Fruit fly (Drosophila melanogaster) whole organism, prepupa: Measurements from ENCODE around the gene Gr9a.

Source experiments
- Blimp-1 ChIP-seq: fragments of 200-800 bp; sonication (Bioruptor generic); optimal IDR thresholded peaks from 3 replicates; lab custom pipeline; 2017; ENCODE audit warnings: missing biosample characterization, missing genetic modification characterization, mild to moderate bottlenecking, moderate library complexity, missing genetic modification reagents
- CG10669 ChIP-seq: fragments of 200-800 bp; sonication (Bioruptor generic); optimal IDR thresholded peaks from 3 replicates; lab custom pipeline; 2018; ENCODE audit warnings: missing biosample characterization, mild to moderate bottlenecking, missing genetic modification characterization, moderate library complexity
- CG11294 ChIP-seq: fragments of 200-800 bp; sonication (Bioruptor generic); IDR thresholded peaks from 2 replicates; pipeline ENCODE4 v1.3.6; 2022; ENCODE audit warnings: missing biosample characterization, missing genetic modification characterization
- CG15336 ChIP-seq: fragments of 200-800 bp; sonication (Bioruptor generic); IDR thresholded peaks from 2 replicates; pipeline ENCODE4 v1.3.6; 2022; ENCODE audit warnings: missing biosample characterization, missing genetic modification characterization
- CG1621 ChIP-seq: fragments of 200-800 bp; sonication (Bioruptor generic); optimal IDR thresholded peaks from 3 replicates; lab custom pipeline; 2018; ENCODE audit warnings: missing biosample characterization, mild to moderate bottlenecking, missing genetic modification characterization
- CG16779 ChIP-seq: fragments of 200-800 bp; sonication (Bioruptor generic); optimal IDR thresholded peaks from 3 replicates; lab custom pipeline; 2017; ENCODE audit warnings: missing biosample characterization, mild to moderate bottlenecking, missing genetic modification characterization
- CG3032 ChIP-seq: fragments of 200-800 bp; optimal IDR thresholded peaks from 2 replicates; lab custom pipeline; 2019; ENCODE audit warnings: missing biosample characterization, mild to moderate bottlenecking, missing genetic modification characterization, moderate library complexity
- CG31627 ChIP-seq: fragments of 200-800 bp; sonication (Bioruptor generic); optimal IDR thresholded peaks from 3 replicates; lab custom pipeline; 2016; ENCODE audit warnings: missing biosample characterization, missing genetic modification characterization
- CG32006 ChIP-seq: fragments of 200-800 bp; sonication (Bioruptor generic); optimal IDR thresholded peaks from 3 replicates; lab custom pipeline; 2017; ENCODE audit warnings: missing biosample characterization, mild to moderate bottlenecking, missing genetic modification characterization
- CG34406 ChIP-seq: fragments of 200-800 bp; sonication (Bioruptor generic); optimal IDR thresholded peaks from 3 replicates; lab custom pipeline; 2016; ENCODE audit warnings: missing biosample characterization, missing genetic modification characterization
- CG3919 ChIP-seq: fragments of 200-800 bp; sonication (Bioruptor generic); optimal IDR thresholded peaks from 3 replicates; lab custom pipeline; 2016; ENCODE audit warnings: missing biosample characterization, missing genetic modification characterization
- CG4318 ChIP-seq: fragments of 200-800 bp; sonication (Bioruptor generic); optimal IDR thresholded peaks from 3 replicates; lab custom pipeline; 2017; ENCODE audit warnings: missing biosample characterization, mild to moderate bottlenecking, missing genetic modification characterization
- CG6163 ChIP-seq: fragments of 200-800 bp; sonication (Bioruptor generic); IDR thresholded peaks from 3 replicates; pipeline ENCODE4 v1.3.6; 2022; ENCODE audit warnings: missing biosample characterization, missing genetic modification characterization
- CG6792 ChIP-seq: fragments of 200-800 bp; sonication (Bioruptor generic); optimal IDR thresholded peaks from 3 replicates; lab custom pipeline; 2016; ENCODE audit warnings: missing biosample characterization, missing genetic modification characterization
- CG6808 ChIP-seq: fragments of 200-800 bp; sonication (Bioruptor generic); optimal IDR thresholded peaks from 3 replicates; lab custom pipeline; 2017; ENCODE audit warnings: missing biosample characterization, missing genetic modification characterization, mild to moderate bottlenecking, moderate library complexity, missing genetic modification reagents
- CG6854 ChIP-seq: fragments of 200-800 bp; sonication (Bioruptor generic); optimal IDR thresholded peaks from 2 replicates; lab custom pipeline; 2017; ENCODE audit warnings: missing biosample characterization, mild to moderate bottlenecking, missing genetic modification characterization
- CG8119 ChIP-seq: fragments of 200-800 bp; sonication (Bioruptor generic); IDR thresholded peaks from 3 replicates; pipeline ENCODE4 v1.3.6; 2022; ENCODE audit warnings: missing biosample characterization, missing genetic modification characterization
- CG8632 ChIP-seq: fragments of 200-800 bp; sonication (Bioruptor generic); optimal IDR thresholded peaks from 3 replicates; lab custom pipeline; 2016; ENCODE audit warnings: missing biosample characterization, missing genetic modification characterization
- CG9139 ChIP-seq: fragments of 200-800 bp; sonication (Bioruptor generic); optimal IDR thresholded peaks from 3 replicates; lab custom pipeline; 2017; ENCODE audit warnings: missing biosample characterization, mild to moderate bottlenecking, missing genetic modification characterization
- Eip75B ChIP-seq: fragments of 200-800 bp; sonication (Bioruptor generic); optimal IDR thresholded peaks from 3 replicates; lab custom pipeline; 2016; ENCODE audit warnings: missing biosample characterization, missing genetic modification characterization
- Eip78C ChIP-seq: fragments of 200-800 bp; sonication (Bioruptor generic); peaks from one replicate; lab custom pipeline; 2016; ENCODE audit warnings: missing biosample characterization, missing genetic modification characterization
- Eip93F ChIP-seq: fragments of 200-800 bp; sonication (Bioruptor generic); optimal IDR thresholded peaks from 2 replicates; lab custom pipeline; 2016; ENCODE audit warnings: missing biosample characterization, mild to moderate bottlenecking, missing genetic modification characterization
- Ets21C ChIP-seq: fragments of 200-800 bp; sonication (Bioruptor generic); optimal IDR thresholded peaks from 3 replicates; lab custom pipeline; 2016; ENCODE audit warnings: missing biosample characterization, missing genetic modification characterization
- Ets96B ChIP-seq: fragments of 200-800 bp; optimal IDR thresholded peaks from 2 replicates; lab custom pipeline; 2019; ENCODE audit warnings: missing biosample characterization, mild to moderate bottlenecking, missing genetic modification characterization, moderate library complexity
- Gug ChIP-seq: fragments of 200-800 bp; sonication (Bioruptor generic); IDR thresholded peaks from 2 replicates; pipeline ENCODE4 v1.3.6; 2022; ENCODE audit warnings: missing biosample characterization, missing genetic modification characterization
- Hr38 ChIP-seq: sonication (Bioruptor generic); optimal IDR thresholded peaks from 2 replicates; lab custom pipeline; 2016; ENCODE audit warnings: missing biosample characterization, missing genetic modification characterization
- Hr4 ChIP-seq: fragments of 200-800 bp; sonication (Bioruptor generic); optimal IDR thresholded peaks from 3 replicates; lab custom pipeline; 2016; ENCODE audit warnings: missing biosample characterization, missing genetic modification characterization
- Lpt ChIP-seq: fragments of 200-800 bp; sonication (Bioruptor generic); optimal IDR thresholded peaks from 3 replicates; lab custom pipeline; 2016; ENCODE audit warnings: missing biosample characterization, missing genetic modification characterization
- Met ChIP-seq: fragments of 200-800 bp; sonication (Bioruptor generic); optimal IDR thresholded peaks from 3 replicates; lab custom pipeline; 2016; ENCODE audit warnings: missing biosample characterization, missing genetic modification characterization
- OdsH ChIP-seq: fragments of 200-800 bp; sonication (Bioruptor generic); optimal IDR thresholded peaks from 3 replicates; lab custom pipeline; 2016; ENCODE audit warnings: missing biosample characterization, missing genetic modification characterization
- Smox ChIP-seq: fragments of 200-800 bp; sonication (Bioruptor generic); optimal IDR thresholded peaks from 3 replicates; lab custom pipeline; 2016; ENCODE audit warnings: missing biosample characterization, missing genetic modification characterization
- Sox102F ChIP-seq: fragments of 200-800 bp; sonication (Bioruptor generic); optimal IDR thresholded peaks from 2 replicates; lab custom pipeline; 2016; ENCODE audit warnings: missing biosample characterization, mild to moderate bottlenecking, missing genetic modification characterization
- Sox14 ChIP-seq: fragments of 200-800 bp; sonication (Bioruptor generic); optimal IDR thresholded peaks from 3 replicates; lab custom pipeline; 2016; ENCODE audit warnings: missing biosample characterization, missing genetic modification characterization
- Sox15 ChIP-seq: fragments of 200-800 bp; sonication (Bioruptor generic); optimal IDR thresholded peaks from 3 replicates; lab custom pipeline; 2016; ENCODE audit warnings: missing biosample characterization, missing genetic modification characterization
- achi ChIP-seq: fragments of 200-800 bp; sonication (Bioruptor generic); optimal IDR thresholded peaks from 3 replicates; lab custom pipeline; 2016; ENCODE audit warnings: missing biosample characterization, missing genetic modification characterization
- acj6 ChIP-seq: fragments of 200-800 bp; sonication (Bioruptor generic); optimal IDR thresholded peaks from 3 replicates; lab custom pipeline; 2016; ENCODE audit warnings: missing biosample characterization, missing genetic modification characterization
- cyc ChIP-seq: fragments of 200-800 bp; sonication (Bioruptor generic); optimal IDR thresholded peaks from 3 replicates; lab custom pipeline; 2016; ENCODE audit warnings: missing biosample characterization, missing genetic modification characterization
- dac ChIP-seq: fragments of 200-800 bp; sonication (Bioruptor generic); optimal IDR thresholded peaks from 2 replicates; lab custom pipeline; 2017; ENCODE audit warnings: missing biosample characterization, mild to moderate bottlenecking, missing genetic modification characterization
- dsx ChIP-seq: fragments of 200-800 bp; optimal IDR thresholded peaks from 3 replicates; lab custom pipeline; 2019; ENCODE audit warnings: missing biosample characterization, mild to moderate bottlenecking, missing genetic modification characterization, moderate library complexity; ENCODE audit not compliant: poor library complexity, severe bottlenecking
- esn ChIP-seq: fragments of 200-800 bp; sonication (Bioruptor generic); optimal IDR thresholded peaks from 2 replicates; lab custom pipeline; 2016; ENCODE audit warnings: missing biosample characterization, mild to moderate bottlenecking, missing genetic modification characterization, moderate library complexity
- fd59A ChIP-seq: fragments of 200-800 bp; sonication (Bioruptor generic); optimal IDR thresholded peaks from 2 replicates; lab custom pipeline; 2017; ENCODE audit warnings: missing biosample characterization, mild to moderate bottlenecking, missing genetic modification characterization, missing genetic modification reagents
- fd85E ChIP-seq: fragments of 200-800 bp; sonication (Bioruptor generic); optimal IDR thresholded peaks from 3 replicates; lab custom pipeline; 2016; ENCODE audit warnings: missing biosample characterization, missing genetic modification characterization
- fkh ChIP-seq: fragments of 200-800 bp; sonication (Bioruptor generic); optimal IDR thresholded peaks from 3 replicates; lab custom pipeline; 2017; ENCODE audit warnings: missing biosample characterization, mild to moderate bottlenecking, missing genetic modification characterization, moderate library complexity
- lz ChIP-seq: fragments of 200-800 bp; sonication (Bioruptor generic); optimal IDR thresholded peaks from 3 replicates; lab custom pipeline; 2016; ENCODE audit warnings: missing biosample characterization, missing genetic modification characterization
- net ChIP-seq: fragments of 200-800 bp; sonication (Bioruptor generic); optimal IDR thresholded peaks from 3 replicates; lab custom pipeline; 2016; ENCODE audit warnings: missing biosample characterization, missing genetic modification characterization
- pdm3 ChIP-seq: fragments of 200-800 bp; sonication (Bioruptor generic); optimal IDR thresholded peaks from 3 replicates; lab custom pipeline; 2016; ENCODE audit warnings: missing biosample characterization, missing genetic modification characterization
- salr ChIP-seq, 2 experiments: fragments of 200-800 bp; sonication (Bioruptor generic); optimal IDR thresholded peaks; 3 replicates each; lab custom pipeline; 2016 to 2018; ENCODE audit warnings: missing biosample characterization in 2 of 2, missing genetic modification characterization in 2 of 2, mild to moderate bottlenecking in 1 of 2
- spab ChIP-seq: fragments of 200-800 bp; sonication (Bioruptor generic); optimal IDR thresholded peaks from 2 replicates; lab custom pipeline; 2017; ENCODE audit warnings: missing biosample characterization, mild to moderate bottlenecking, missing genetic modification characterization, missing genetic modification reagents
- ss ChIP-seq, 2 experiments: fragments of 200-800 bp; sonication (Bioruptor generic); optimal IDR thresholded peaks; 2 replicates in 1 of 2; 3 replicates in 1 of 2; lab custom pipeline; 2017 to 2018; ENCODE audit warnings: mild to moderate bottlenecking in 2 of 2, missing biosample characterization in 2 of 2, missing genetic modification characterization in 2 of 2, moderate library complexity in 1 of 2
- svp ChIP-seq: fragments of 200-800 bp; sonication (Bioruptor generic); peaks from one replicate; lab custom pipeline; 2016; ENCODE audit warnings: missing biosample characterization, missing genetic modification characterization
- topi ChIP-seq: fragments of 200-800 bp; sonication (Bioruptor generic); optimal IDR thresholded peaks from 3 replicates; lab custom pipeline; 2016; ENCODE audit warnings: missing biosample characterization, missing genetic modification characterization
- vri ChIP-seq: fragments of 200-800 bp; sonication (Bioruptor generic); optimal IDR thresholded peaks from 3 replicates; lab custom pipeline; 2016; ENCODE audit warnings: missing biosample characterization, mild to moderate bottlenecking, missing genetic modification characterization

Gr9a gene

DNA sequence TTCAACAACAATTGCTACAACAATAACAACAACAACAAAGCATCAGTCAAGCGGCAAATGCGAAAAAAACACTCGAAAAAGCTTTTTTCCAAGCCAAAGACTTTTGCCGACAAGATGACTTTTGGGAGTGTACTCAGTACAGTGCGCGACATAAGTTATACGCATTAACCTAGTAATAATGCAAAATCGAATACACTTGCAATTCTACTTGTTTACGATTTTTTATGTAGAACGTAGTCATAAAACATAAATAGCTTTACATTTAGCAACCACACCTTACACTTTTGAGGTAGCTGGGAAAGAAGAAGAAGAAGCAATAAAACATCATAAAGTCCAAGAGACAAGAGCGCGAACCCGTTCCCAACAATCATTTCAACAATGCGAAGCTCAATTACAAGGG lies 43.0 kb downstream of the Gr9a start:
- TF ChIP-seq CG4318 (peak; percentile 26), Gug (GFP tag; lab: Robert Waterston, UW) (peak; percentile 51), Blimp-1 (GFP tag; lab: Kevin White, UChicago) (peak; percentile 2), Hr4 (GFP tag; lab: Kevin White, UChicago) (peak; percentile 63), fd85E (no peak), svp (GFP tag; lab: Kevin White, UChicago) (peak; percentile 85), cyc (GFP tag; lab: Kevin White, UChicago) (peak; percentile 72), Sox102F (peak; percentile 70), Sox15 (peak; percentile 45), CG31627 (peak; percentile 72), CG9139 (GFP tag; lab: Kevin White, UChicago) (no peak), OdsH (GFP tag; lab: Kevin White, UChicago) (peak; percentile 68), vri (GFP tag; lab: Kevin White, UChicago) (peak; percentile 37), Eip78C (GFP tag; lab: Kevin White, UChicago) (peak; percentile 87), CG34406 (GFP tag; lab: Kevin White, UChicago) (peak; percentile 64), lz (GFP tag; lab: Kevin White, UChicago) (peak; percentile 66), spab (peak; percentile 17), CG8632 (GFP tag; lab: Kevin White, UChicago) (peak; percentile 71), pdm3 (GFP tag; lab: Kevin White, UChicago) (peak; percentile 72), topi (GFP tag; lab: Kevin White, UChicago) (peak; percentile 82), Smox (GFP tag; lab: Kevin White, UChicago) (peak; percentile 72), Ets96B (tag; lab: Kevin White, UChicago) (peak; percentile 18), esn (GFP tag; lab: Kevin White, UChicago) (peak; percentile 78), achi (GFP tag; lab: Kevin White, UChicago) (peak; percentile 49), CG8119 (GFP tag; lab: Robert Waterston, UW) (no peak), CG6163 (GFP tag; lab: Robert Waterston, UW) (peak; percentile 76; the same call in 2 of the 3 replicates), CG16779 (tag; lab: Kevin White, UChicago) (no peak), Eip75B (peak; percentile 52), CG10669 (GFP tag; lab: Kevin White, UChicago) (peak; percentile 45), fd59A (GFP tag; lab: Kevin White, UChicago) (peak; percentile 28), CG1621 (tag; lab: Kevin White, UChicago) (peak; percentile 23), CG11294 (no peak), ss (GFP tag; optimal IDR thresholded peaks at IDR 0.05; lab: Kevin White, UChicago) (peak in 1 of 2 experiments; percentile 2), CG15336 (GFP tag; lab: Robert Waterston, UW) (peak; percentile 64), Hr38 (GFP tag; lab: Kevin White, UChicago) (no peak), fkh (GFP tag; lab: Kevin White, UChicago) (no peak), Sox14 (peak; percentile 52), CG3919 (GFP tag; lab: Kevin White, UChicago) (peak; percentile 68), acj6 (GFP tag; lab: Kevin White, UChicago) (peak; percentile 64), CG6808 (GFP tag; lab: Kevin White, UChicago) (peak; percentile 24), dac (no peak), salr (GFP tag; optimal IDR thresholded peaks at IDR 0.05; lab: Kevin White, UChicago) (no peak), Lpt (GFP tag; lab: Kevin White, UChicago) (no peak), Ets21C (GFP tag; lab: Kevin White, UChicago) (peak; percentile 57), Met (GFP tag; lab: Kevin White, UChicago) (peak; percentile 83), CG3032 (tag; lab: Kevin White, UChicago) (peak; percentile 50), CG6854 (GFP tag; lab: Kevin White, UChicago) (peak; percentile 28), CG6792 (GFP tag; lab: Kevin White, UChicago) (peak; percentile 66), CG32006 (GFP tag; lab: Kevin White, UChicago) (peak; percentile 61), dsx (GFP tag; lab: Kevin White, UChicago) (peak; percentile 39), net (peak; percentile 62), Eip93F (GFP tag; lab: Kevin White, UChicago) (no peak)
